Fruit fly (Drosophila melanogaster) Kc167 (cell line): ENCODE results near the gene mip130.

Experiments used
- Myc ChIP-seq: fragments of >200 bp; optimal IDR thresholded peaks from 2 replicates; lab custom pipeline; 2017; ENCODE audit warnings: missing external identifiers
- Sin3A ChIP-seq: fragments of >200 bp; optimal IDR thresholded peaks from 2 replicates; lab custom pipeline; 2018; ENCODE audit warnings: missing external identifiers
- h ChIP-seq: fragments of >200 bp; optimal IDR thresholded peaks from 3 replicates; lab custom pipeline; 2018; ENCODE audit warnings: missing external identifiers
- insv ChIP-seq: fragments of >200 bp; optimal IDR thresholded peaks from 3 replicates; lab custom pipeline; 2018; ENCODE audit warnings: missing external identifiers
- psq ChIP-seq: fragments of >200 bp; optimal IDR thresholded peaks from 2 replicates; lab custom pipeline; 2017; ENCODE audit warnings: missing external identifiers
- ttk ChIP-seq: sonication (Bioruptor generic); optimal IDR thresholded peaks from 2 replicates; lab custom pipeline; 2017; ENCODE audit warnings: missing external identifiers

The mip130 gene

DNA sequence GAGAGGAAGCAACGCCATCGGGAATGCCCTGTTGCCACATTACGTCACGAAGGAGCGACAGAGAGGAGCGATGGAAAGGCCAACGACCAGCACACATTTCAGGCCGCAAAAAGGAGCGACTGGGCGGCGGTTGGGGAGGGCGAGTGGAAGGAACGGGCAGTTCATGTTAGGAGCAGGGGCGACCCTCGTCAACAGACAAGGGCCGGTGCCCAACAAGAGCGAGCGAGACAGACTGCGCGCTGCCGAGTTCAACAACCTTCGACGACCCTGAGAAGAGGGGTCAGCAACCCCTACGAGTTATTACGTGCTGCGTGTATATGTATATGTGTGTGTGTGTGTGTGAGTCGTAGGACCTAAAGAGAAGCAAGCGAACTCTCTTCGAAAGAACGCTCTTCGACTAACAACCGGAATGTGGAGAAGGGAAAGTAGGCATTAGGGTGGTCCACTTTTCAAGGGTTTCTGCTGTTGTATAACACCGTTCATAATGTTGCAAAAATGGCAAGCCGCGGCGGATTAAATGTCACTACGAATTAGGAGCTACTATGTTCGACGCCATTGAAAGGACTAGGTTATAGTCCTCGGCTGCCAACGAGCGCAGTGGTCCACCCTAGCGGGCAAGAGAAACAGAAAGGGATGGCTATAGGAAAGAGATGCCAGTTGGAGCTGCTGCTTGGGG is 43.5 kb downstream of the mip130 start:
- TF ChIP-seq insv (lab: Kevin White, UChicago) (no peak), ttk (lab: Kevin White, UChicago) (no peak), Myc (lab: Kevin White, UChicago) (no peak), psq (lab: Kevin White, UChicago) (no peak), Sin3A (lab: Kevin White, UChicago) (no peak), h (lab: Kevin White, UChicago) (no peak)

DNA sequence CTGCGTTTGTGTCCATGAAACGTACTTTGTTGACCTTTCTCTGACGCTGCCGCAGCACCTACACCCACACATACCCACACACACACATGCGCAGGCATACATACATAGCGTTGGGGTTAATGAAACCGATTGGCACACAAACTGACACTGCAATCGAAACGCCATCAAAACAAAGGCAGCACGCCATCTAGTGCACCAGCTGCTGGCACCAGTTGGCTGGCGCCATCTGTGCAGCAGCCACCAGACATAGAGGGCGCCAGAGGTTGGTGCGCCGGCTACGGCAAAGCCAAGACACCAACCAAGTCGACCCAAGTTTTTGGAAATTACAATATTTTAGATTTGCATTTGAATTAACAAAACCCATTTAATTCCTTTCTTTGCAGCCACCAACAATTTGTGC is 44.9 kb downstream of the mip130 start:
- no peak for TF ChIP-seq Myc (lab: Kevin White, UChicago)
- no peak for TF ChIP-seq insv (lab: Kevin White, UChicago)
- TF ChIP-seq ttk (lab: Kevin White, UChicago), result no peak
- no peak for TF ChIP-seq h (lab: Kevin White, UChicago)
- TF ChIP-seq psq (lab: Kevin White, UChicago), result no peak
- no peak for TF ChIP-seq Sin3A (lab: Kevin White, UChicago)

DNA sequence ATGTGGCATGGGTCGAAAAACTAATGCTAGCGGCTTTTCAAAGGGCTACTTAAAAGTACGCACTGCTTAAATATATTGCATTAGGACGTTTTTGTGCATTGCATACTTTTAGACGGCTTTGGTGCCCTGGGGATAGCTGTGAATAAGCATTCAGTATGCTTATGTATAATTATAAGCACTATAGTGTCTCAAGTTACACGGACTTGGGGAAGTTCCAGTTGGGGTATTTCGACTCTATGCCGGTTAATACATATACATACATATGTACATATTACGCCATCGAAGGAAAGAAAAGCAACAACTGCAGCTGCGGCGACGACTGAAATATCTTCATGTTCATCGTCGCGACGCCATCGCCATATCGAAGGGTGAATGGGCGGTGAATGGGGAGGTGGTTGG is 55.2 kb downstream of the mip130 start:
- TF ChIP-seq insv (lab: Kevin White, UChicago), result no peak
- no peak for TF ChIP-seq Sin3A (lab: Kevin White, UChicago)
- TF ChIP-seq Myc (lab: Kevin White, UChicago), result no peak
- TF ChIP-seq h (lab: Kevin White, UChicago), result no peak
- TF ChIP-seq psq (lab: Kevin White, UChicago), result no peak
- no peak for TF ChIP-seq ttk (lab: Kevin White, UChicago)

DNA sequence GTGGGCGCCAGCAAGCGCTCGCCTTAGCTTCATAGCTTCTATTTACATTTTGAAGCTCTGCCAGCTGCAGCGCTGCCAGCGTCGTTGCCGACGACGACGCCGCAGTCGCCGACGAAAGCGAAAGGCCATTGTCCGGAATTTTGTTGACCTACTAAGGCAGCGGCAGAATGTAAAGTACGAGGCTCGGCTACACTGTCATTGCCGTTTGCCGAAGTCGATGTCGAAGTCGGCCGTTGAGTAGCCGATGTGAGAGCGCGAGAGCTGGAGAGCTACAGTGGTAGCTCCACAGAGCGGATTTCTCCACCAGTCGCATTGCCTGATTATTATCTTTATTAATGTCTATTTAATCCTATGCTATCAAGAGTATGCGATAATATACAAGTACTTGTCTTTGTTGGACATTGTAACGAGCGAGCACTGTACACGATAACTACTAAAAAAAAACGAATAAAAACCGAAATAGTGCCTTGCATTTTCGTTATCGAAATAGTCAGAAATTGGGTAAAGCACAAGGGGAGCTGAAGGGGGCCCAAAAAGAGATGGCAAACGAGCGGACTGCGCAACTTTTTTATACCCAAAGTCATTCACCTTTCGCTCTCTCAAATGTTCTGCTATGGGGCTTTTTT is 55.7 kb downstream of the mip130 start:
- TF ChIP-seq Sin3A (lab: Kevin White, UChicago) (no peak), h (lab: Kevin White, UChicago) (no peak), insv (lab: Kevin White, UChicago) (no peak), psq (lab: Kevin White, UChicago) (no peak), Myc (lab: Kevin White, UChicago) (no peak), ttk (lab: Kevin White, UChicago) (no peak)

DNA sequence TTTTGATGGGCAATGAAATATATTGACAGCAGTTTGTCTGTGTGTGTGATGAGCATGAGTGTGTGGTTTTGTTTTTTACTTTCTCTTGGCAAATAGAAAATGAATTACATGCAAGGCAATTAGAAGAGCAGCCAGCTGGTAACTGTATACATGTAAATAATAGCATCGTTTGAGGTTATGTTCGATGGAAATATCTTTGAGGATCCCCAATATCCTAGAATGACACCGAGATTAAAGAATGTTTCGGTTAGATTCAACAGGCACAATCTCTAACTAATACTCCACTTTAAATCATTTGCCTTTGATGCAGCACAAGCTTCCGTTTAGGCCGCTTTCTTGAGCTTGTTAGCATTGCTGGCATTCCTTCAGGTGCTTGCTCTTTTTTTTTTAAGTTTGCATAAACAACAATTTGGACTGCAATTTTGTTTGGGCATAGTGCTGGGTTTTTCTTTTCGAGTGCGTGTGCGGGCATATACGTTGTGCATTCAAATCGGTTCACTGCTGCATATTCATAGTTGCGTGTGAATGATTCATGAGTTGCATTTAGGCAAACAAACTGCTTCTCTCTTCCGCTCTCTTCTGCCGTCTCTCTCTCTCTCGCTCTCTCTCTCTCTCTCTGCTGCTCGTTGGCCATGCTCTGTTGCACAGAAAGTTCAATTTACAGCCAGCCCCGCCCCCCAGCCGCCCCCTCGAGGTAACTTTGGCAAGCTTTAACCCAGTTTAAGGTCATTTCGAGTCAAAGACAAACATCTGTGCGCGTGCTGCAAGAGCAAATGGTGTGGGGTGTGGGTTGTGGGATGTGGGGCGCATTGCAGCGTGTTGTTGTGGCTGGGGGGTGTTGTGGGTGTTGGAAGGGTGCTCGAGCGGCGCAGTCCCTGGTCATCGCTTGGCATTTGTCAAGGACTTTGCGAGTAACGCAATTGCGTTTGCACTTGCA is 56.6 kb downstream of the mip130 start:
- no peak for TF ChIP-seq insv (lab: Kevin White, UChicago)
- no peak for TF ChIP-seq psq (lab: Kevin White, UChicago)
- no peak for TF ChIP-seq Sin3A (lab: Kevin White, UChicago)
- TF ChIP-seq ttk (lab: Kevin White, UChicago), result no peak
- TF ChIP-seq Myc (lab: Kevin White, UChicago), result no peak
- no peak for TF ChIP-seq h (lab: Kevin White, UChicago)

DNA sequence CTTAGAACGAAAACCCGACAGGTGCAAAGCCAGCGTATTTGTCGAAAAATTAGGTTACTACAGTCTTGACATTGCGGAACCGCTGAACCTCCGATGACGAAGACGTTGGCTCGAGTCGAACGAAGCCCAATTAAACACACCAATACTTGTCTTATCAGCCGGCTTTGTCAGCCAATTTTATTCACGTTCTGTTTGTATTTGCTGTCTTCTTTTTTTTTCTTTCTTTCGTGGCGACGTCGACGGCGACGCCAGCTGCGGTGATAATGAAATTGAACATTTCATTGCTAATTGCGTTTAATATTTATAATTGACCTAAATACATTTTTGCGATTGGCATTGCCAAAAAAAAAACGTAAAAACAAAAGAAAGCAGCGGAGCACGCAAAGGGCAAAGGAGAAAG is 57.5 kb downstream of the mip130 start:
- TF ChIP-seq Sin3A (lab: Kevin White, UChicago), result no peak
- TF ChIP-seq insv (lab: Kevin White, UChicago), result no peak
- no peak for TF ChIP-seq psq (lab: Kevin White, UChicago)
- no peak for TF ChIP-seq ttk (lab: Kevin White, UChicago)
- TF ChIP-seq h (lab: Kevin White, UChicago), result no peak
- no peak for TF ChIP-seq Myc (lab: Kevin White, UChicago)

DNA sequence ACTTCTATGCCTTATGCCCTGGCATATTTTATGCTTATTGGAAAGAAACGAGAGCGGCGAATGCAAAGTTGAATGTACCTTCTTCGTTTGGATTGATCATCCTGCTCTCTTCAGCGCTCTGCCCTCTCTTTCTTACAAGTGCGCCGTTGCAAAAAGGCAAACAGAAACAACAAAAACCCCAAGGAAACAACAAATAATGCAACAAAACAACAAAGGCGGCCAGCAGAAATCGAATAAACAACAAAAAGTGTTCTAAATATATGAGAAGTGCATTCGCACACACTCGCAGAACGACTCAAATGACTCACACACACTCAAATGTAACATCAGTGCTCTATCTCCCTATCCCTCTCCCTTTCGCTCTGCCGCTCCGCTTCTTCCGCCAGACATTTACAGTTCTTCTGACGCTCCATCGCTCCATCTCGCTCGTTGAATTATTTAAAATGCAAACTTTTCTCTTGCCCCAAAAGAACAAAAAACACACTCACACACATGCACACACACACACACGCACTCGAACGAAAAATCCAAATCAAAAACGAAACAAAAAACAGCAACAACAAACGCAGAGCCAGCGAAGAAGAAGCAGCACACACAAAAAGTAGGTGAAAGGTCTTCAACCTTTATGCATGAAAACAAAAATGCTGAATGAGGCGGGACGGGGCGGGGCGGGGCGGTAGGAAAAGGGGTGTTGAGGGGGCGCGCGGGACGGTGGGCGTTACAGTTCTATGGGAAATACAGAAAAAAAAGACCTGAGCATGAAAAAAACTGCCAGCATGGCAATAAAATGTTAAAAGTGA is 58.1 kb downstream of the mip130 start:
- TF ChIP-seq h (lab: Kevin White, UChicago) (no peak), Myc (lab: Kevin White, UChicago) (no peak), psq (lab: Kevin White, UChicago) (no peak), ttk (lab: Kevin White, UChicago) (no peak), insv (lab: Kevin White, UChicago) (no peak), Sin3A (lab: Kevin White, UChicago) (no peak)

DNA sequence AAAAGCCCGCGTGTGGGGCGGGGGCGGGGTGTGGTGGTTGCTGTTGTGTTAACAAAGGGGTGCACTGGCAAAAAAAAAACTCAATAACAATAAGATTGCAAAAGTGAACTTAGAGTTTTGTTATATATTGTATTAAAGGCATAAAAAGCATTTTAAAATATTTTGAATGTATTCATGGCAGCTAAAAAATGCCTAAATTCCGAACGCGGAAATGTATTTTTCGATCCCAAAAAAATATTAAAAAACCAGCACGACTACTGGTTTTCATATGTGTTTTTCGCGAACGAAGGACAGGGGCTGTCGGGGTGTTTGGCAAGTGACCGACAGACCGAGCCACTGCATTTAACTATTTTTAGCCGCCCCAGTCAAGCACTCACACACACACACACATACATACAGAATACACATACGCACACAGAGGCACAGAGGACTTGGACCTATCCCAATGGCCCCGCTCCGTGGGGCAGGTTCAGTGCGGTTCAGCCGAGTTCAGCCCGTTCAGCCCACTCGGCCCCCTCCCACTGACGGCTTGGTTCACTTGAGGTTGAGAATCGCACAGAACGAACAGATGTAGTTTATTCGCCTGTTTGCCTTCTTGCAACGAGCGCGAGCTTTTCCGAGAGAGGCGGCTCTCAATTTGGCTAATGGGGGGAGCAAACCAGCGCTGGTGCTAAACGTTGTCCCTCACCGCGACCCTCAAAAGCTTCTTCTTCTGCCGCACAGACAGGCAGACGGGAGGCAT is 58.9 kb downstream of the mip130 start:
- TF ChIP-seq ttk (lab: Kevin White, UChicago) (no peak), h (lab: Kevin White, UChicago) (no peak), psq (lab: Kevin White, UChicago) (no peak), insv (lab: Kevin White, UChicago) (no peak), Myc (lab: Kevin White, UChicago) (no peak), Sin3A (lab: Kevin White, UChicago) (no peak)

DNA sequence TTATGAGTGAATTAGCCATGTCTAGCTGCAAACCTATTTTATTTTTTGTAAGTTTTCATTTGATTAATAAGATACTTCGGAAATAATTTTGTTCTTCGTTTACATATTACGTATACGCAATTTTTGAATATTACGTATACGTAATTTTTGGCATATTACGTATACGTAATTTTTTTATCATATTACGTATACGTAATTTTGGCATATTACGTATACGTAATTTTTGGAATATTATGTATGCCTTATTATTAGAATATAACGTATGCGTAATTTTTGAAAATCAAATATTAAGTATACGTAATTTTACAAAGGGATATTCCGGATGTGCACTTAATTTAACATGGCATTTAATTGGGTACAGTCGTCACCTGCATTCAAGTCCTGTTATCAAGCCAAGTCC is 60.1 kb downstream of the mip130 start:
- TF ChIP-seq Sin3A (lab: Kevin White, UChicago), result no peak
- no peak for TF ChIP-seq Myc (lab: Kevin White, UChicago)
- TF ChIP-seq h (lab: Kevin White, UChicago), result no peak
- no peak for TF ChIP-seq ttk (lab: Kevin White, UChicago)
